Fruit fly (Drosophila melanogaster): Measurements from ENCODE around the gene CG15764.
A peak's percentile ranks its signal among the peaks of the same experiment; 100 is the strongest.

dm6 chrX:5907916-5908315, 39.0 kb downstream of the CG15764 start, which contains the start of gene CG12236:
- TF ChIP-seq Hr4 (GFP tag; optimal IDR thresholded peaks at IDR 0.05) (no peak), Smox (GFP tag; optimal IDR thresholded peaks at IDR 0.05) (no peak), OdsH (GFP tag; optimal IDR thresholded peaks at IDR 0.05) (no peak), salr (GFP tag; optimal IDR thresholded peaks at IDR 0.05) (no peak), CG11762 (GFP tag; optimal IDR thresholded peaks at IDR 0.05; ENCODE audit: insufficient read depth) (no peak), Ets96B (tag; optimal IDR thresholded peaks at IDR 0.05) (no peak), acj6 (GFP tag; optimal IDR thresholded peaks at IDR 0.05) (no peak), CG8119 (GFP tag; IDR thresholded peaks at IDR 0.05) (no peak), CG4318 (GFP tag; optimal IDR thresholded peaks at IDR 0.05) (no peak), fd85E (GFP tag; optimal IDR thresholded peaks at IDR 0.05) (no peak), CG15336 (GFP tag; IDR thresholded peaks at IDR 0.05) (no peak), topi (GFP tag; optimal IDR thresholded peaks at IDR 0.05) (peak; percentile 39)

All from whole organism, prepupa.